Worm (Caenorhabditis elegans) whole organism, early embryonic: ENCODE data around the gene M03B6.5.
A peak's percentile ranks its signal among the peaks of the same experiment; 100 is the strongest.

Experiments
- B0310.2 ChIP-seq: sonication (generic microtip); optimal IDR thresholded peaks from 2 replicates; lab custom pipeline; 2016; ENCODE audit warnings: mild to moderate bottlenecking, missing genetic modification characterization, missing compliant biosample characterization
- F13C5.2 ChIP-seq: sonication (generic microtip); optimal IDR thresholded peaks from 2 replicates; lab custom pipeline; 2017; ENCODE audit warnings: mild to moderate bottlenecking, missing genetic modification characterization, inconsistent platforms, missing compliant biosample characterization
- aly-1 ChIP-seq: sonication (generic microtip); optimal IDR thresholded peaks from 2 replicates; lab custom pipeline; 2016; ENCODE audit warnings: missing genetic modification characterization, missing compliant biosample characterization
- ama-1 ChIP-seq: fragments of 150-350 bp; optimal IDR thresholded peaks from 2 replicates; lab custom pipeline; 2014
- ceh-13 ChIP-seq: fragments of 200-800 bp; sonication (Bioruptor generic); optimal IDR thresholded peaks from 2 replicates; lab custom pipeline; 2018; ENCODE audit warnings: mild to moderate bottlenecking, missing genetic modification characterization, missing compliant biosample characterization
- ceh-36 ChIP-seq: sonication (generic microtip); optimal IDR thresholded peaks from 2 replicates; lab custom pipeline; 2016; ENCODE audit warnings: missing genetic modification characterization, inconsistent platforms, missing compliant biosample characterization
- ets-7 ChIP-seq: sonication (generic microtip); optimal IDR thresholded peaks from 2 replicates; lab custom pipeline; 2016; ENCODE audit warnings: missing genotype, missing genetic modification characterization, missing compliant biosample characterization
- flt-1 ChIP-seq: fragments of 200-800 bp; sonication (Bioruptor generic); IDR thresholded peaks from 2 replicates; pipeline ENCODE4 v1.3.6; 2022; ENCODE audit warnings: missing genetic modification characterization, missing compliant biosample characterization
- hnd-1 ChIP-seq: sonication (generic microtip); optimal IDR thresholded peaks from 2 replicates; lab custom pipeline; 2016; ENCODE audit warnings: missing genetic modification characterization, missing compliant biosample characterization
- pes-1 ChIP-seq: fragments of 200-800 bp; sonication (Bioruptor generic); IDR thresholded peaks from 2 replicates; pipeline ENCODE4 v1.3.6; 2022; ENCODE audit warnings: missing genetic modification reagents, missing genetic modification characterization, missing compliant biosample characterization
- sea-1 ChIP-seq: fragments of 200-800 bp; sonication (Bioruptor generic); conservative IDR thresholded peaks from 2 replicates; pipeline ENCODE4 v1.3.6; 2022; ENCODE audit warnings: missing genetic modification characterization, missing compliant biosample characterization
- tbx-11 ChIP-seq: fragments of 200-800 bp; sonication (Bioruptor generic); IDR thresholded peaks from 2 replicates; pipeline ENCODE4 v1.3.6; 2022; ENCODE audit warnings: missing genetic modification characterization, missing compliant biosample characterization
- tra-4 ChIP-seq: sonication (generic microtip); optimal IDR thresholded peaks from 2 replicates; lab custom pipeline; 2017; ENCODE audit warnings: missing genetic modification characterization, missing compliant biosample characterization

- TF ChIP-seq ama-1 (no peak), flt-1 (GFP tag; lab: Robert Waterston, UW) (no peak), B0310.2 (no peak), hnd-1 (no peak), pes-1 (GFP tag; lab: Robert Waterston, UW) (no peak), ets-7 (tag; lab: Kevin White, UChicago) (no peak), F13C5.2 (tag; lab: Kevin White, UChicago) (no peak), tbx-11 (GFP tag; lab: Robert Waterston, UW) (no peak), tra-4 (tag; lab: Kevin White, UChicago) (no peak), ceh-13 (GFP tag; lab: Kevin White, UChicago) (no peak), aly-1 (tag; lab: Kevin White, UChicago) (no peak), sea-1 (GFP tag; lab: Robert Waterston, UW) (peak; percentile 42; the same call in 1 of the 2 replicates), ceh-36 (tag; lab: Kevin White, UChicago) (no peak)
These were observed 42.4 kb downstream of the M03B6.5 start for ce11 chrX:13886195-13886594.
